Fruit fly (Drosophila melanogaster) whole organism, embryonic: ENCODE data around the gene CG9316.

Experiments
- Antp ChIP-seq: fragments of 200-800 bp; sonication (Bioruptor generic); optimal IDR thresholded peaks from 3 replicates; lab custom pipeline; 2016; ENCODE audit warnings: missing biosample characterization, missing genetic modification characterization
- Bdp1 ChIP-seq: fragments of 200-800 bp; sonication (Bioruptor generic); optimal IDR thresholded peaks from 3 replicates; lab custom pipeline; 2016; ENCODE audit warnings: missing biosample characterization, missing genetic modification characterization
- CG10267 ChIP-seq: fragments of 200-800 bp; sonication (Bioruptor generic); optimal IDR thresholded peaks from 2 replicates; lab custom pipeline; 2018; ENCODE audit warnings: missing biosample characterization, mild to moderate bottlenecking, missing genetic modification characterization, moderate library complexity
- CG11560 ChIP-seq: fragments of 200-800 bp; sonication (Bioruptor generic); IDR thresholded peaks from 3 replicates; pipeline ENCODE4 v1.3.6; 2022; ENCODE audit warnings: missing biosample characterization, missing genetic modification characterization
- CG11695 ChIP-seq: fragments of 200-800 bp; sonication (Bioruptor generic); IDR thresholded peaks from 3 replicates; pipeline ENCODE4 v1.3.6; 2022; ENCODE audit warnings: missing biosample characterization, missing genetic modification characterization
- CG15073 ChIP-seq: fragments of 200-800 bp; sonication (Bioruptor generic); optimal IDR thresholded peaks from 2 replicates; lab custom pipeline; 2016; ENCODE audit warnings: missing biosample characterization, missing genetic modification characterization
- CG15479 ChIP-seq: fragments of 200-800 bp; sonication (Bioruptor generic); optimal IDR thresholded peaks from 3 replicates; lab custom pipeline; 2019; ENCODE audit warnings: missing biosample characterization, mild to moderate bottlenecking, missing genetic modification characterization, moderate library complexity
- CG17359 ChIP-seq: fragments of 200-800 bp; sonication (Bioruptor generic); optimal IDR thresholded peaks from 3 replicates; lab custom pipeline; 2018; ENCODE audit warnings: missing biosample characterization, mild to moderate bottlenecking, missing genetic modification characterization, moderate library complexity
- CG17385 ChIP-seq: fragments of 200-800 bp; sonication (Bioruptor generic); optimal IDR thresholded peaks from 3 replicates; lab custom pipeline; 2018; ENCODE audit warnings: missing biosample characterization, mild to moderate bottlenecking, missing genetic modification characterization
- CG18599 ChIP-seq: fragments of 200-800 bp; sonication (Bioruptor generic); optimal IDR thresholded peaks from 3 replicates; lab custom pipeline; 2017; ENCODE audit warnings: missing biosample characterization, missing genetic modification characterization, mild to moderate bottlenecking, moderate library complexity, missing genetic modification reagents
- CG2202 ChIP-seq: fragments of 200-800 bp; sonication (Bioruptor generic); optimal IDR thresholded peaks from 2 replicates; lab custom pipeline; 2018; ENCODE audit warnings: missing biosample characterization, mild to moderate bottlenecking, missing genetic modification characterization
- CG34422 ChIP-seq: fragments of 200-800 bp; sonication (Bioruptor generic); IDR thresholded peaks from 3 replicates; pipeline ENCODE4 v1.3.6; 2022; ENCODE audit warnings: missing biosample characterization, missing genetic modification characterization
- CG4404 ChIP-seq: fragments of 200-800 bp; sonication (Bioruptor generic); IDR thresholded peaks from 2 replicates; pipeline ENCODE4 v1.3.6; 2022; ENCODE audit warnings: missing biosample characterization, missing genetic modification characterization
- CG4730 ChIP-seq: fragments of 200-800 bp; sonication (Bioruptor generic); IDR thresholded peaks from 2 replicates; pipeline ENCODE4 v1.3.6; 2022; ENCODE audit warnings: missing biosample characterization, missing genetic modification characterization
- CG6254 ChIP-seq: fragments of 200-800 bp; sonication (Bioruptor generic); optimal IDR thresholded peaks from 3 replicates; lab custom pipeline; 2017; ENCODE audit warnings: mild to moderate bottlenecking, missing biosample characterization, missing genetic modification reagents, missing genetic modification characterization
- CG6272 ChIP-seq: fragments of 200-800 bp; sonication (Bioruptor generic); IDR thresholded peaks from 2 replicates; pipeline ENCODE4 v1.3.6; 2022; ENCODE audit warnings: missing biosample characterization, missing genetic modification characterization
- CG6689 ChIP-seq: fragments of 200-800 bp; sonication (Bioruptor generic); IDR thresholded peaks from 2 replicates; pipeline ENCODE4 v1.3.6; 2022; ENCODE audit warnings: missing biosample characterization, missing genetic modification characterization
- CG8924 ChIP-seq: fragments of 200-800 bp; optimal IDR thresholded peaks from 3 replicates; lab custom pipeline; 2019; ENCODE audit warnings: missing biosample characterization, mild to moderate bottlenecking, missing genetic modification characterization, moderate library complexity
- CHES-1-like ChIP-seq: fragments of 200-800 bp; sonication (Bioruptor generic); optimal IDR thresholded peaks from 2 replicates; lab custom pipeline; 2016; ENCODE audit warnings: missing biosample characterization, missing genetic modification characterization
- Fer1 ChIP-seq: fragments of 200-800 bp; sonication (Bioruptor generic); optimal IDR thresholded peaks from 2 replicates; lab custom pipeline; 2017; ENCODE audit warnings: missing biosample characterization, mild to moderate bottlenecking, missing genetic modification characterization
- HLH3B ChIP-seq: fragments of 200-800 bp; sonication (Bioruptor generic); IDR thresholded peaks from 2 replicates; pipeline ENCODE4 v1.3.6; 2022; ENCODE audit warnings: missing biosample characterization, missing genetic modification characterization
- Hand ChIP-seq: fragments of 200-800 bp; sonication (Bioruptor generic); optimal IDR thresholded peaks from 2 replicates; lab custom pipeline; 2017; ENCODE audit warnings: mild to moderate bottlenecking, missing biosample characterization, missing genetic modification reagents, missing genetic modification characterization
- Lhr ChIP-seq: fragments of 200-800 bp; sonication (Bioruptor generic); optimal IDR thresholded peaks from 3 replicates; lab custom pipeline; 2017; ENCODE audit warnings: mild to moderate bottlenecking, missing biosample characterization, missing genetic modification reagents, missing genetic modification characterization
- MBD-R2 ChIP-seq: fragments of 200-800 bp; sonication (Bioruptor generic); IDR thresholded peaks from 2 replicates; pipeline ENCODE4 v1.3.6; 2022; ENCODE audit warnings: missing biosample characterization, missing genetic modification characterization
- MESR4 ChIP-seq: fragments of 200-800 bp; sonication (Bioruptor generic); optimal IDR thresholded peaks from 2 replicates; lab custom pipeline; 2018; ENCODE audit warnings: missing biosample characterization, mild to moderate bottlenecking, missing genetic modification characterization, moderate library complexity
- Mrtf ChIP-seq: fragments of 200-800 bp; sonication (Bioruptor generic); IDR thresholded peaks from 3 replicates; pipeline ENCODE4 v1.3.6; 2022; ENCODE audit warnings: missing biosample characterization, missing genetic modification characterization
- Nf-YA ChIP-seq: fragments of 200-800 bp; sonication (Bioruptor generic); IDR thresholded peaks from 2 replicates; pipeline ENCODE4 v1.3.6; 2022; ENCODE audit warnings: missing biosample characterization, missing genetic modification characterization
- Oaz ChIP-seq: fragments of 200-800 bp; sonication (Bioruptor generic); IDR thresholded peaks from 2 replicates; pipeline ENCODE4 v1.3.6; 2022; ENCODE audit warnings: missing biosample characterization, missing genetic modification characterization
- Ptx1 ChIP-seq: fragments of 200-800 bp; sonication (Bioruptor generic); IDR thresholded peaks from 2 replicates; pipeline ENCODE4 v1.3.6; 2022; ENCODE audit warnings: missing biosample characterization, missing genetic modification characterization
- Sox102F ChIP-seq: fragments of 200-800 bp; sonication (Bioruptor generic); optimal IDR thresholded peaks from 2 replicates; lab custom pipeline; 2018; ENCODE audit warnings: missing biosample characterization, mild to moderate bottlenecking, missing genetic modification characterization, moderate library complexity
- bcd ChIP-seq: fragments of 200-800 bp; sonication (Bioruptor generic); optimal IDR thresholded peaks from 2 replicates; lab custom pipeline; 2017; ENCODE audit warnings: missing biosample characterization, mild to moderate bottlenecking, missing genetic modification characterization
- btn ChIP-seq: fragments of 200-800 bp; sonication (Bioruptor generic); optimal IDR thresholded peaks from 2 replicates; lab custom pipeline; 2016; ENCODE audit warnings: missing biosample characterization, missing genetic modification characterization
- ci ChIP-seq: fragments of 200-800 bp; sonication (Bioruptor generic); IDR thresholded peaks from 3 replicates; pipeline ENCODE4 v1.3.6; 2022; ENCODE audit warnings: missing biosample characterization, missing genetic modification characterization
- corto ChIP-seq: fragments of 200-800 bp; sonication (Bioruptor generic); optimal IDR thresholded peaks from 2 replicates; lab custom pipeline; 2016; ENCODE audit warnings: missing biosample characterization, mild to moderate bottlenecking, missing genetic modification characterization, moderate library complexity
- dpn ChIP-seq, 2 experiments: fragments of 200-800 bp; sonication (Bioruptor generic); optimal IDR thresholded peaks; 3 replicates each; lab custom pipeline; 2016; ENCODE audit warnings: missing biosample characterization in 2 of 2, missing genetic modification characterization in 2 of 2
- ewg ChIP-seq: fragments of 200-800 bp; sonication (Bioruptor generic); optimal IDR thresholded peaks from 3 replicates; lab custom pipeline; 2017; ENCODE audit warnings: mild to moderate bottlenecking, missing biosample characterization, missing genetic modification reagents, missing genetic modification characterization
- exex ChIP-seq: fragments of 200-800 bp; sonication (Bioruptor generic); optimal IDR thresholded peaks from 4 replicates; lab custom pipeline; 2018; ENCODE audit warnings: missing biosample characterization, mild to moderate bottlenecking, missing genetic modification characterization, moderate library complexity
- fru ChIP-seq: fragments of >200 bp; optimal IDR thresholded peaks from 2 replicates; lab custom pipeline; 2017
- gro ChIP-seq: fragments of 200-800 bp; sonication (Bioruptor generic); optimal IDR thresholded peaks from 2 replicates; lab custom pipeline; 2016; ENCODE audit warnings: missing biosample characterization, missing genetic modification characterization
- ind ChIP-seq: fragments of 200-800 bp; sonication (Bioruptor generic); optimal IDR thresholded peaks from 3 replicates; lab custom pipeline; 2016; ENCODE audit warnings: missing biosample characterization, missing genetic modification characterization
- jing ChIP-seq: fragments of 200-800 bp; sonication (Bioruptor generic); optimal IDR thresholded peaks from 2 replicates; lab custom pipeline; 2018; ENCODE audit warnings: missing biosample characterization, mild to moderate bottlenecking, missing genetic modification characterization
- lab ChIP-seq: fragments of 200-800 bp; sonication (Bioruptor generic); optimal IDR thresholded peaks from 3 replicates; lab custom pipeline; 2017; ENCODE audit warnings: missing biosample characterization, missing genetic modification characterization, mild to moderate bottlenecking, moderate library complexity, missing genetic modification reagents
- nerfin-1 ChIP-seq: fragments of 200-800 bp; sonication (Bioruptor generic); optimal IDR thresholded peaks from 3 replicates; lab custom pipeline; 2019; ENCODE audit warnings: missing biosample characterization, mild to moderate bottlenecking, missing genetic modification characterization, moderate library complexity
- pnt ChIP-seq: fragments of 200-800 bp; sonication (Bioruptor generic); optimal IDR thresholded peaks from 3 replicates; lab custom pipeline; 2016; ENCODE audit warnings: missing biosample characterization, missing genetic modification characterization
- schlank ChIP-seq: fragments of 200-800 bp; sonication (Bioruptor generic); optimal IDR thresholded peaks from 2 replicates; lab custom pipeline; 2018; ENCODE audit warnings: missing biosample characterization, mild to moderate bottlenecking, missing genetic modification characterization
- sens ChIP-seq: fragments of 200-800 bp; sonication (Bioruptor generic); peaks from one replicate; lab custom pipeline; 2016; ENCODE audit warnings: missing biosample characterization, missing genetic modification characterization
- seq ChIP-seq: fragments of 200-800 bp; sonication (Bioruptor generic); IDR thresholded peaks from 2 replicates; pipeline ENCODE4 v1.3.6; 2022; ENCODE audit warnings: missing biosample characterization, missing genetic modification characterization
- sqz ChIP-seq: fragments of 200-800 bp; sonication (Bioruptor generic); optimal IDR thresholded peaks from 3 replicates; lab custom pipeline; 2018; ENCODE audit warnings: missing biosample characterization, mild to moderate bottlenecking, missing genetic modification characterization
- ssp ChIP-seq: fragments of 200-800 bp; sonication (Bioruptor generic); IDR thresholded peaks from 2 replicates; pipeline ENCODE4 v1.3.6; 2022; ENCODE audit warnings: missing biosample characterization, missing genetic modification characterization
- vfl ChIP-seq: fragments of 200-800 bp; sonication (Bioruptor generic); optimal IDR thresholded peaks from 2 replicates; lab custom pipeline; 2016; ENCODE audit warnings: missing biosample characterization, missing genetic modification characterization
- yki ChIP-seq: fragments of >200 bp; optimal IDR thresholded peaks from 3 replicates; lab custom pipeline; 2018

Gene CG9316

DNA sequence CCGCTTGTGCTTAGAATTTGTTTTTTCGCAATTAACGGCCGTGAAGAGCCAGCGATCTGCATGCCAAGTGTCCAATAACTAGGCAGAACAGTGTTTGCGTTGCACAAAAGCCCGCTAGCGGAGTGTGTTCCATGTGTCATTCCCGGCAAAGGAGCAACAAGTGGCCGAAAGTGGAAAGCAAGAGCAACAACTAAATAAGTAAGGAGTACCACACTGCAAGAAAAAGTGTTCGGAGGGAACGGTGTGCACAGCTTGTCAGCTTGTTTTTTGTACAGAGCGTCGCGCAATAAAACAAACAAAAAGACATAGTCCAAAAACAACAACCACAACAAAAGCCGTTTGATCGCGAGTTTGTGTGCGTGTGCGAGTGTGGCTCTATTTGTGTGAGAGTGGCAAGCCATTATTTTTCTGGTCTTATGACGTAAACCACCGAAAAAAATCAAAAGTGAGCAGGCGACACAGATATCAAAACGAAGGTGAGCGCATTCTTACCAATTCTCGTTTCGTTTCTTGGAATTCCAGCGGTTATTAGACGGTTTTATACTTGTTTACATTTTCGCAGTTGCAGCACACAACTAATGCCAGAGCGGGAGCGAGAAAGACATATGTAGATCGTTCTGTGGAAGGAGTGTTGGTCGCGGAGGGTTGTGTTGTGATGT, 32.0 kb upstream of the CG9316 start (continued):
- peak; percentile 66 for TF ChIP-seq gro
- no peak for TF ChIP-seq exex (tag; lab: Kevin White, UChicago)
- TF ChIP-seq CG6272 (GFP tag; lab: Robert Waterston, UW): no peak
- peak; percentile 66; the same call in 1 of the 3 replicates for TF ChIP-seq CG34422 (GFP tag; lab: Robert Waterston, UW)
- no peak for TF ChIP-seq lab (GFP tag; lab: Kevin White, UChicago)
- no peak for TF ChIP-seq Antp (GFP tag; lab: Kevin White, UChicago)
- TF ChIP-seq schlank (tag; lab: Kevin White, UChicago): no peak
- TF ChIP-seq Lhr (GFP tag; lab: Kevin White, UChicago): no peak
- no peak for TF ChIP-seq CG11695 (GFP tag; lab: Robert Waterston, UW)
- TF ChIP-seq ci (GFP tag; lab: Robert Waterston, UW): peak; percentile 63; the same call in 2 of the 3 replicates
- TF ChIP-seq Sox102F: no peak
- TF ChIP-seq Fer1 (GFP tag; lab: Kevin White, UChicago): peak; percentile 4
- TF ChIP-seq Ptx1 (GFP tag; lab: Robert Waterston, UW): 0 out of 2 replicates have a peak, but pooled peaks have one; percentile 11
- TF ChIP-seq Oaz (GFP tag; lab: Robert Waterston, UW): no peak
- peak; percentile 0 for TF ChIP-seq CHES-1-like (GFP tag; lab: Kevin White, UChicago)
- no peak for TF ChIP-seq Mrtf
- TF ChIP-seq dpn (GFP tag; optimal IDR thresholded peaks at IDR 0.05; lab: Kevin White, UChicago): no peak
- no peak for TF ChIP-seq btn (GFP tag; lab: Kevin White, UChicago)
- TF ChIP-seq CG6254 (GFP tag; lab: Kevin White, UChicago): no peak
- no peak for TF ChIP-seq Hand
- peak; percentile 35 for TF ChIP-seq MESR4 (GFP tag; lab: Kevin White, UChicago)
- peak; percentile 25 for TF ChIP-seq CG18599 (GFP tag; lab: Kevin White, UChicago)
- no peak for TF ChIP-seq CG15073 (GFP tag; lab: Kevin White, UChicago)
- TF ChIP-seq seq: no peak; the same call in 1 of the 2 replicates
- 0 out of 2 replicates have a peak, but pooled peaks have one; percentile 27 for TF ChIP-seq CG6689 (GFP tag; lab: Robert Waterston, UW)
- no peak for TF ChIP-seq CG11560
- TF ChIP-seq CG15479 (GFP tag; lab: Kevin White, UChicago): peak; percentile 31
- no peak for TF ChIP-seq CG17359 (tag; lab: Kevin White, UChicago)
- no peak for TF ChIP-seq MBD-R2 (GFP tag; lab: Robert Waterston, UW)
- TF ChIP-seq ssp (GFP tag; lab: Robert Waterston, UW): no peak
- TF ChIP-seq ind (GFP tag; lab: Kevin White, UChicago): no peak
- no peak for TF ChIP-seq pnt (GFP tag; lab: Kevin White, UChicago)
- TF ChIP-seq CG4404 (GFP tag; lab: Robert Waterston, UW): no peak
- TF ChIP-seq Nf-YA (GFP tag; lab: Robert Waterston, UW): no peak
- TF ChIP-seq fru (lab: Kevin White, UChicago): no peak
- no peak for TF ChIP-seq CG17385 (GFP tag; lab: Kevin White, UChicago)
- TF ChIP-seq yki (lab: Kevin White, UChicago): no peak
- peak; percentile 61 for TF ChIP-seq sqz (GFP tag; lab: Kevin White, UChicago)
- no peak for TF ChIP-seq jing (GFP tag; lab: Kevin White, UChicago)
- TF ChIP-seq CG2202 (tag; lab: Kevin White, UChicago): no peak
- no peak for TF ChIP-seq nerfin-1 (tag; lab: Kevin White, UChicago)
- TF ChIP-seq corto (GFP tag; lab: Kevin White, UChicago): no peak
- no peak for TF ChIP-seq CG4730 (GFP tag; lab: Robert Waterston, UW)
- peak; percentile 62 for TF ChIP-seq CG8924 (tag; lab: Kevin White, UChicago)
- 0 out of 2 replicates have a peak, but pooled peaks have one; percentile 10 for TF ChIP-seq HLH3B (GFP tag; lab: Robert Waterston, UW)
- TF ChIP-seq CG10267 (tag; lab: Kevin White, UChicago): no peak
- TF ChIP-seq sens (GFP tag; lab: Kevin White, UChicago): peak; percentile 85
- no peak for TF ChIP-seq vfl (GFP tag; lab: Kevin White, UChicago)
- TF ChIP-seq Bdp1 (GFP tag; lab: Kevin White, UChicago): no peak
- no peak for TF ChIP-seq bcd
- no peak for TF ChIP-seq ewg (GFP tag; lab: Kevin White, UChicago)
